Fruit fly (Drosophila melanogaster) whole organism, embryonic: Measurements from ENCODE around the gene Tbcc.

ENCODE experiments used
- Asciz ChIP-seq: fragments of 200-800 bp; sonication (Bioruptor generic); optimal IDR thresholded peaks from 2 replicates; lab custom pipeline; 2017; ENCODE audit warnings: missing biosample characterization, mild to moderate bottlenecking, missing genetic modification characterization, missing genetic modification reagents
- B-H1 ChIP-seq: fragments of 200-800 bp; sonication (Bioruptor generic); IDR thresholded peaks from 3 replicates; pipeline ENCODE4 v1.3.6; 2022; ENCODE audit warnings: missing biosample characterization, missing genetic modification characterization
- CG1233 ChIP-seq: fragments of 200-800 bp; sonication (Bioruptor generic); optimal IDR thresholded peaks from 4 replicates; lab custom pipeline; 2018; ENCODE audit warnings: missing biosample characterization, mild to moderate bottlenecking, missing genetic modification characterization
- CG13424 ChIP-seq: fragments of 200-800 bp; sonication (Bioruptor generic); optimal IDR thresholded peaks from 2 replicates; lab custom pipeline; 2019; ENCODE audit warnings: missing biosample characterization, mild to moderate bottlenecking, missing genetic modification characterization, moderate library complexity
- CG14014 ChIP-seq: fragments of 200-800 bp; sonication (Bioruptor generic); IDR thresholded peaks from 2 replicates; pipeline ENCODE4 v1.3.6; 2022; ENCODE audit warnings: missing biosample characterization, missing genetic modification characterization
- CG15601 ChIP-seq: fragments of 200-800 bp; sonication (Bioruptor generic); optimal IDR thresholded peaks from 3 replicates; lab custom pipeline; 2019; ENCODE audit warnings: missing biosample characterization, mild to moderate bottlenecking, missing genetic modification characterization, moderate library complexity
- CG17385 ChIP-seq: fragments of 200-800 bp; sonication (Bioruptor generic); optimal IDR thresholded peaks from 3 replicates; lab custom pipeline; 2018; ENCODE audit warnings: missing biosample characterization, mild to moderate bottlenecking, missing genetic modification characterization
- CG2875 ChIP-seq: fragments of 200-800 bp; sonication (Bioruptor generic); optimal IDR thresholded peaks from 2 replicates; lab custom pipeline; 2017; ENCODE audit warnings: missing biosample characterization, mild to moderate bottlenecking, missing genetic modification characterization, missing genetic modification reagents
- CG34224 ChIP-seq: fragments of 200-800 bp; sonication (Bioruptor generic); IDR thresholded peaks from 3 replicates; pipeline ENCODE4 v1.3.6; 2022; ENCODE audit warnings: missing biosample characterization, missing genetic modification characterization; ENCODE audit not compliant: partially characterized antibody
- CG43689 ChIP-seq: fragments of 200-800 bp; sonication (Bioruptor generic); IDR thresholded peaks from 2 replicates; pipeline ENCODE4 v1.3.6; 2022; ENCODE audit warnings: missing biosample characterization, missing genetic modification characterization
- CG4730 ChIP-seq: fragments of 200-800 bp; sonication (Bioruptor generic); IDR thresholded peaks from 2 replicates; pipeline ENCODE4 v1.3.6; 2022; ENCODE audit warnings: missing biosample characterization, missing genetic modification characterization
- CG6175 ChIP-seq: fragments of 200-800 bp; sonication (Bioruptor generic); IDR thresholded peaks from 3 replicates; pipeline ENCODE4 v1.3.6; 2022; ENCODE audit warnings: missing biosample characterization, missing genetic modification characterization
- CG6791 ChIP-seq: fragments of 200-800 bp; sonication (Bioruptor generic); IDR thresholded peaks from 3 replicates; pipeline ENCODE4 v1.3.6; 2022; ENCODE audit warnings: missing biosample characterization, missing genetic modification characterization; ENCODE audit not compliant: partially characterized antibody
- CG6813 ChIP-seq: fragments of 200-800 bp; sonication (Bioruptor generic); optimal IDR thresholded peaks from 2 replicates; lab custom pipeline; 2017; ENCODE audit warnings: missing biosample characterization, missing genetic modification characterization, mild to moderate bottlenecking, moderate library complexity, missing genetic modification reagents
- CG7839 ChIP-seq: fragments of 200-800 bp; sonication (Bioruptor generic); optimal IDR thresholded peaks from 3 replicates; lab custom pipeline; 2018; ENCODE audit warnings: missing biosample characterization, mild to moderate bottlenecking, missing genetic modification characterization, moderate library complexity
- CG9437 ChIP-seq: fragments of 200-800 bp; sonication (Bioruptor generic); optimal IDR thresholded peaks from 2 replicates; lab custom pipeline; 2018; ENCODE audit warnings: missing biosample characterization, mild to moderate bottlenecking, missing genetic modification characterization
- CHES-1-like ChIP-seq: fragments of 200-800 bp; sonication (Bioruptor generic); optimal IDR thresholded peaks from 2 replicates; lab custom pipeline; 2016; ENCODE audit warnings: missing biosample characterization, missing genetic modification characterization
- CoRest ChIP-seq: fragments of 200-800 bp; sonication (Bioruptor generic); optimal IDR thresholded peaks from 3 replicates; lab custom pipeline; 2018; ENCODE audit warnings: missing biosample characterization, mild to moderate bottlenecking, missing genetic modification characterization, moderate library complexity
- CrebB ChIP-seq: fragments of 200-800 bp; sonication (Bioruptor generic); optimal IDR thresholded peaks from 3 replicates; lab custom pipeline; 2018; ENCODE audit warnings: missing biosample characterization, mild to moderate bottlenecking, missing genetic modification characterization
- Dfd ChIP-seq, 2 experiments: fragments of >200 bp; optimal IDR thresholded peaks; 2 replicates each; lab custom pipeline; 2017; ENCODE audit warnings: missing biosample characterization in 2 of 2, missing genetic modification characterization in 2 of 2
- Dip2 ChIP-seq: fragments of 200-800 bp; sonication (Bioruptor generic); IDR thresholded peaks from 2 replicates; pipeline ENCODE4 v1.3.6; 2022; ENCODE audit warnings: missing biosample characterization, missing genetic modification characterization
- E2f2 ChIP-seq: fragments of 200-800 bp; sonication (Bioruptor generic); IDR thresholded peaks from 2 replicates; pipeline ENCODE4 v1.3.6; 2022; ENCODE audit warnings: missing biosample characterization, missing genetic modification characterization
- H2.0 ChIP-seq: fragments of 200-800 bp; sonication (Bioruptor generic); IDR thresholded peaks from 2 replicates; pipeline ENCODE4 v1.3.6; 2022; ENCODE audit warnings: missing biosample characterization, missing genetic modification characterization
- HmgZ ChIP-seq: fragments of 200-800 bp; sonication (Bioruptor generic); optimal IDR thresholded peaks from 2 replicates; lab custom pipeline; 2018; ENCODE audit warnings: missing biosample characterization, mild to moderate bottlenecking, missing genetic modification characterization
- Hmr ChIP-seq: fragments of 200-800 bp; sonication (Bioruptor generic); optimal IDR thresholded peaks from 3 replicates; lab custom pipeline; 2017; ENCODE audit warnings: mild to moderate bottlenecking, missing biosample characterization, missing genetic modification reagents, missing genetic modification characterization
- MBD-R2 ChIP-seq: fragments of 200-800 bp; sonication (Bioruptor generic); IDR thresholded peaks from 2 replicates; pipeline ENCODE4 v1.3.6; 2022; ENCODE audit warnings: missing biosample characterization, missing genetic modification characterization
- Nf-YC ChIP-seq: fragments of 200-800 bp; optimal IDR thresholded peaks from 3 replicates; lab custom pipeline; 2019; ENCODE audit warnings: missing biosample characterization, mild to moderate bottlenecking, missing genetic modification characterization, moderate library complexity
- Oli ChIP-seq: fragments of 200-800 bp; sonication (Bioruptor generic); optimal IDR thresholded peaks from 2 replicates; lab custom pipeline; 2018; ENCODE audit warnings: missing biosample characterization, mild to moderate bottlenecking, missing genetic modification characterization, moderate library complexity
- Optix ChIP-seq: fragments of 200-800 bp; sonication (Bioruptor generic); IDR thresholded peaks from 3 replicates; pipeline ENCODE4 v1.3.6; 2022; ENCODE audit warnings: missing biosample characterization, missing genetic modification characterization
- Pdp1 ChIP-seq, 2 experiments: fragments of 200-800 bp; sonication (Bioruptor generic); optimal IDR thresholded peaks; 3 replicates each; lab custom pipeline; 2016; ENCODE audit warnings: missing biosample characterization in 2 of 2, missing genetic modification characterization in 2 of 2, mild to moderate bottlenecking in 1 of 2, moderate library complexity in 1 of 2
- Ptx1 ChIP-seq: fragments of 200-800 bp; sonication (Bioruptor generic); IDR thresholded peaks from 2 replicates; pipeline ENCODE4 v1.3.6; 2022; ENCODE audit warnings: missing biosample characterization, missing genetic modification characterization
- Sox100B ChIP-seq: fragments of 200-800 bp; sonication (Bioruptor generic); optimal IDR thresholded peaks from 3 replicates; lab custom pipeline; 2018; ENCODE audit warnings: missing biosample characterization, mild to moderate bottlenecking, missing genetic modification characterization
- Spps ChIP-seq: fragments of 200-800 bp; sonication (Bioruptor generic); optimal IDR thresholded peaks from 2 replicates; lab custom pipeline; 2018; ENCODE audit warnings: missing biosample characterization, mild to moderate bottlenecking, missing genetic modification characterization
- Sry-β ChIP-seq: fragments of 200-800 bp; sonication (Bioruptor generic); optimal IDR thresholded peaks from 2 replicates; lab custom pipeline; 2018; ENCODE audit warnings: missing biosample characterization, mild to moderate bottlenecking, missing genetic modification characterization, moderate library complexity
- Sry-δ ChIP-seq: fragments of 200-800 bp; sonication (Bioruptor generic); optimal IDR thresholded peaks from 2 replicates; lab custom pipeline; 2016; ENCODE audit warnings: missing biosample characterization, missing genetic modification characterization
- amos ChIP-seq: fragments of 200-800 bp; sonication (Bioruptor generic); IDR thresholded peaks from 2 replicates; pipeline ENCODE4 v1.3.6; 2022; ENCODE audit warnings: missing biosample characterization, missing genetic modification characterization; ENCODE audit not compliant: partially characterized antibody
- az2 ChIP-seq: fragments of 200-800 bp; sonication (Bioruptor generic); optimal IDR thresholded peaks from 3 replicates; lab custom pipeline; 2016; ENCODE audit warnings: missing biosample characterization, missing genetic modification characterization
- bbx ChIP-seq: fragments of 200-800 bp; sonication (Bioruptor generic); IDR thresholded peaks from 2 replicates; pipeline ENCODE4 v1.3.6; 2022; ENCODE audit warnings: missing biosample characterization, missing genetic modification characterization; ENCODE audit not compliant: partially characterized antibody
- gem ChIP-seq: fragments of 200-800 bp; sonication (Bioruptor generic); optimal IDR thresholded peaks from 2 replicates; lab custom pipeline; 2019; ENCODE audit warnings: missing biosample characterization, mild to moderate bottlenecking, missing genetic modification characterization, moderate library complexity
- hb ChIP-seq: fragments of 200-800 bp; sonication (Bioruptor generic); IDR thresholded peaks from 3 replicates; pipeline ENCODE4 v1.3.6; 2022; ENCODE audit warnings: missing biosample characterization, missing genetic modification characterization; ENCODE audit not compliant: partially characterized antibody
- maf-S ChIP-seq: fragments of 200-800 bp; sonication (Bioruptor generic); optimal IDR thresholded peaks from 2 replicates; lab custom pipeline; 2016; ENCODE audit warnings: missing biosample characterization, missing genetic modification characterization
- odd ChIP-seq: fragments of 200-800 bp; sonication (Bioruptor generic); optimal IDR thresholded peaks from 2 replicates; lab custom pipeline; 2017; ENCODE audit warnings: missing biosample characterization, mild to moderate bottlenecking, missing genetic modification characterization
- onecut ChIP-seq: fragments of 200-800 bp; sonication (Bioruptor generic); IDR thresholded peaks from 2 replicates; pipeline ENCODE4 v1.3.6; 2022; ENCODE audit warnings: missing biosample characterization, missing genetic modification characterization
- org-1 ChIP-seq: fragments of 200-800 bp; sonication (Bioruptor generic); optimal IDR thresholded peaks from 2 replicates; lab custom pipeline; 2017; ENCODE audit warnings: missing biosample characterization, missing genetic modification characterization
- sc ChIP-seq, 3 experiments: fragments of >200 bp in 2 of 3; fragments of 200-800 bp in 1 of 3; sonication (Bioruptor generic) in 1 of 3; optimal IDR thresholded peaks; 2 replicates in 2 of 3; 3 replicates in 1 of 3; lab custom pipeline; 2017; ENCODE audit warnings: mild to moderate bottlenecking in 1 of 3, missing biosample characterization in 1 of 3, missing genetic modification characterization in 1 of 3, missing genetic modification reagents in 1 of 3
- sd ChIP-seq: fragments of 200-800 bp; sonication (Bioruptor generic); optimal IDR thresholded peaks from 3 replicates; lab custom pipeline; 2018; ENCODE audit warnings: missing biosample characterization, mild to moderate bottlenecking, missing genetic modification characterization, moderate library complexity
- sna ChIP-seq: fragments of 200-800 bp; sonication (Bioruptor generic); IDR thresholded peaks from 2 replicates; pipeline ENCODE4 v1.3.6; 2022; ENCODE audit warnings: missing biosample characterization, missing genetic modification characterization; ENCODE audit not compliant: partially characterized antibody
- tgo ChIP-seq: fragments of 200-800 bp; sonication (Bioruptor generic); IDR thresholded peaks from 3 replicates; pipeline ENCODE4 v1.3.6; 2022; ENCODE audit warnings: missing biosample characterization, missing genetic modification characterization
- trem ChIP-seq: fragments of 200-800 bp; optimal IDR thresholded peaks from 3 replicates; lab custom pipeline; 2019; ENCODE audit warnings: missing biosample characterization, mild to moderate bottlenecking, missing genetic modification characterization, moderate library complexity

The Tbcc gene

DNA sequence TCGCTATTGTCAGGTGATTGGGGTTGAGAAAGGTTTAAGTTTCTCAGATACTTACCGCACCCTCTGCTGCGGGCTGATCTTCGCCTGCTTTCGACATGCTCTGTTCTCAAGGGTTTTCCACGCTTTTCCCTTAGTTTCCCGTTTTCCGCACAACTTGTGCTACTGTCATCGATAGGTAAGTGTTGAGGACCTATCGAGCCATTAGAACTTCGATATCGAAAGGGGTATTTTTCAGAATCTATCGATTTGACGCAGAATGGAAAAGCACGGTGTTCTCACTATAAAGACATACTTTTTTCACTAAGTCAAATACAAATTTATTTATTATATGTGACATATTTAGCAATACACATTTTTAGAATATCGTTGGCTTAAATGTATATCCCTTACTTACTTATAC, 39.2 kb upstream of the Tbcc start, which contains the start of gene CG3702 (continued):
- TF ChIP-seq CG34224 (GFP tag; lab: Robert Waterston, UW) (peak; percentile 51), CoRest (tag; lab: Kevin White, UChicago) (peak; percentile 46), CG14014 (0 out of 2 replicates have a peak, but pooled peaks have one; percentile 9), Sry-δ (GFP tag; lab: Kevin White, UChicago) (peak; percentile 55), CG6791 (GFP tag; lab: Robert Waterston, UW) (peak; percentile 80), Ptx1 (GFP tag; lab: Robert Waterston, UW) (peak; percentile 35; the same call in 1 of the 2 replicates), MBD-R2 (GFP tag; lab: Robert Waterston, UW) (peak; percentile 26; the same call in 1 of the 2 replicates), bbx (GFP tag; lab: Robert Waterston, UW) (peak; percentile 71), odd (no peak), amos (peak; percentile 80), H2.0 (GFP tag; lab: Robert Waterston, UW) (no peak), Spps (tag; lab: Kevin White, UChicago) (no peak), CrebB (tag; lab: Kevin White, UChicago) (no peak), Nf-YC (tag; lab: Kevin White, UChicago) (no peak), CG7839 (tag; lab: Kevin White, UChicago) (no peak), org-1 (GFP tag; lab: Kevin White, UChicago) (no peak), onecut (0 out of 2 replicates have a peak, but pooled peaks have one; percentile 9), CG4730 (GFP tag; lab: Robert Waterston, UW) (no peak), sd (tag; lab: Kevin White, UChicago) (no peak), CG17385 (GFP tag; lab: Kevin White, UChicago) (no peak), CG13424 (tag; lab: Kevin White, UChicago) (no peak), hb (GFP tag; lab: Robert Waterston, UW) (peak; percentile 72; the same call in 2 of the 3 replicates), gem (tag; lab: Kevin White, UChicago) (peak; percentile 54), sna (GFP tag; lab: Robert Waterston, UW) (peak; percentile 60), Oli (tag; lab: Kevin White, UChicago) (no peak), maf-S (no peak), Pdp1 (GFP tag; optimal IDR thresholded peaks at IDR 0.05; lab: Kevin White, UChicago) (peak in 1 of 2 experiments; percentile 10), az2 (GFP tag; lab: Kevin White, UChicago) (no peak), HmgZ (tag; lab: Kevin White, UChicago) (peak; percentile 17)

DNA sequence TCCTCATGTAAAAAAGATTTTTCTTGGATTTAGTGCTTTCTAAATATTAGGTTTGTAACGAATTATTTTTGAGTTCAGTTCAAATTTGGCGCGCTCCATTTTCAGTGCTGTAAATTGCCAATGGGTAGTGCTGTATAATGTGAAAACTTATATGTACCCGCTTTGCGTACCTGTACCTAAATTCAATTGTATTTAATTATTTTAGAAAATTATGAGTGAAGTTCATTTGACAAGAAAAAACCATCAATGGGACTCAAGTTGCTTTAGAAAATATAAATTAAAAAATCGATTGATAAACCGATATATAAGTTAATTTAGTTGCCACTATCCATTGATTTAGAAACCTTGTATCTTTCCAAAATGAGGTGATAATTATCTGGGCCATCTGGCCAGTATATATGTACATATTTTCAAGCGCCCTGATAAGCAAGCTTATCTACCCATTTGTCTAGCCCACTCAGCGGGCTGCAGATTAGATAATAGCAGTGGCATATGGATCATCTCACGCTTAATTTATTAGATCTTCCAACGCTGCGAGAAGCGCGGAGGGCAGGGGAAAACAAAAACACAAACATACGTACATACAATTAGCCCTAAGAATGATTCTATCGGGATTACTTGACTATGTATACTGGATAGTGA, 36.7 kb upstream of the Tbcc start:
- TF ChIP-seq trem (tag; lab: Kevin White, UChicago) (peak; percentile 23), E2f2 (GFP tag; lab: Robert Waterston, UW) (peak; percentile 97), CG15601 (tag; lab: Kevin White, UChicago) (no peak), tgo (GFP tag; lab: Robert Waterston, UW) (no peak), Dfd (GFP tag; optimal IDR thresholded peaks at IDR 0.05; lab: Kevin White, UChicago) (no peak), B-H1 (GFP tag; lab: Robert Waterston, UW) (no peak), CG9437 (GFP tag; lab: Kevin White, UChicago) (peak; percentile 1), CG2875 (no peak), Hmr (GFP tag; lab: Kevin White, UChicago) (peak; percentile 29), CG6813 (GFP tag; lab: Kevin White, UChicago) (no peak), CG6175 (GFP tag; lab: Robert Waterston, UW) (no peak), CG43689 (no peak), Asciz (GFP tag; lab: Kevin White, UChicago) (no peak), sc (optimal IDR thresholded peaks at IDR 0.05; lab: Kevin White, UChicago) (no peak), sc (GFP tag; optimal IDR thresholded peaks at IDR 0.05; lab: Kevin White, UChicago) (no peak), CG1233 (GFP tag; lab: Kevin White, UChicago) (peak; percentile 5), Sox100B (GFP tag; lab: Kevin White, UChicago) (no peak), Dip2 (no peak), Sry-β (no peak), Optix (GFP tag; lab: Robert Waterston, UW) (no peak), CHES-1-like (no peak)
